Worm (Caenorhabditis elegans) whole organism, L4 larva: ENCODE measurements around the gene tsp-21.
A peak's percentile ranks its signal among the peaks of the same experiment; 100 is the strongest.

Source experiments
- F10B5.3 ChIP-seq: sonication (generic microtip); optimal IDR thresholded peaks from 2 replicates; lab custom pipeline; 2016; ENCODE audit warnings: mild to moderate bottlenecking, missing genetic modification characterization, missing compliant biosample characterization
- F26F4.8 ChIP-seq: fragments of 200-800 bp; sonication (Bioruptor generic); conservative IDR thresholded peaks from 2 replicates; pipeline ENCODE4 v1.3.6; 2022; ENCODE audit warnings: missing genetic modification characterization, missing compliant biosample characterization
- F37D6.2 ChIP-seq: sonication (generic microtip); optimal IDR thresholded peaks from 2 replicates; lab custom pipeline; 2016; ENCODE audit warnings: mild to moderate bottlenecking, missing genetic modification characterization, missing compliant biosample characterization
- T20F7.1 ChIP-seq: fragments of 200-800 bp; sonication (Bioruptor generic); optimal IDR thresholded peaks from 2 replicates; lab custom pipeline; 2018; ENCODE audit warnings: mild to moderate bottlenecking, missing genetic modification characterization, missing compliant biosample characterization
- T26A8.4 ChIP-seq: fragments of 200-800 bp; sonication (Bioruptor generic); IDR thresholded peaks from 2 replicates; pipeline ENCODE4 v1.3.6; 2022; ENCODE audit warnings: missing genetic modification characterization, missing compliant biosample characterization
- attf-4 ChIP-seq: sonication (generic microtip); optimal IDR thresholded peaks from 3 replicates; lab custom pipeline; 2017; ENCODE audit warnings: missing biosample characterization, missing genetic modification characterization
- ceh-20 ChIP-seq: fragments of 200-800 bp; sonication (Bioruptor generic); IDR thresholded peaks from 2 replicates; pipeline ENCODE4 v1.3.6; 2022; ENCODE audit warnings: missing genetic modification reagents, missing genetic modification characterization, missing compliant biosample characterization
- ceh-44 ChIP-seq: fragments of 200-800 bp; sonication (Bioruptor generic); IDR thresholded peaks from 2 replicates; pipeline ENCODE4 v1.3.6; 2022; ENCODE audit warnings: missing genetic modification reagents, missing genetic modification characterization, missing compliant biosample characterization
- ceh-82 ChIP-seq: sonication (generic microtip); optimal IDR thresholded peaks from 2 replicates; lab custom pipeline; 2017; ENCODE audit warnings: missing biosample characterization, missing genetic modification characterization
- cey-2 ChIP-seq: sonication (generic microtip); optimal IDR thresholded peaks from 3 replicates; lab custom pipeline; 2017; ENCODE audit warnings: missing genetic modification characterization, mild to moderate bottlenecking, missing compliant biosample characterization, antibody characterized with exemption, borderline replicate concordance; ENCODE audit not compliant: insufficient read depth
- ctbp-1 ChIP-seq: fragments of 200-800 bp; sonication (Bioruptor generic); IDR thresholded peaks from 2 replicates; pipeline ENCODE4 v1.3.6; 2022; ENCODE audit warnings: missing genetic modification reagents, missing genetic modification characterization, missing compliant biosample characterization
- daf-12 ChIP-seq: fragments of 150-350 bp; optimal IDR thresholded peaks from 2 replicates; lab custom pipeline; 2014; ENCODE audit warnings: missing biosample characterization, missing genetic modification reagents, missing genetic modification characterization
- daf-16 ChIP-seq, 3 experiments: sonication (generic microtip); optimal IDR thresholded peaks; 2 replicates each; lab custom pipeline; 2016 to 2017; ENCODE audit warnings: missing genetic modification characterization in 3 of 3, missing genetic modification reagents in 3 of 3, mild to moderate bottlenecking in 2 of 3, missing compliant biosample characterization in 2 of 3, missing biosample characterization in 1 of 3, moderate library complexity in 1 of 3
- dmd-6 ChIP-seq: fragments of 200-800 bp; sonication (Bioruptor generic); IDR thresholded peaks from 2 replicates; pipeline ENCODE4 v1.3.6; 2022; ENCODE audit warnings: missing genetic modification reagents, missing genetic modification characterization, missing compliant biosample characterization
- dpl-1 ChIP-seq: fragments of 150-350 bp; optimal IDR thresholded peaks from 2 replicates; lab custom pipeline; 2014; ENCODE audit warnings: missing biosample characterization, missing genetic modification reagents, missing genetic modification characterization
- dve-1 ChIP-seq: sonication (generic microtip); optimal IDR thresholded peaks from 2 replicates; lab custom pipeline; 2017; ENCODE audit warnings: antibody characterized with exemption, mild to moderate bottlenecking, missing genetic modification characterization, missing compliant biosample characterization; ENCODE audit not compliant: insufficient read depth
- egl-43 ChIP-seq: fragments of 200-800 bp; sonication (Bioruptor generic); IDR thresholded peaks from 2 replicates; pipeline ENCODE4 v1.3.6; 2022; ENCODE audit warnings: missing genetic modification reagents, missing genetic modification characterization, missing compliant biosample characterization
- hif-1 ChIP-seq, 2 experiments: sonication (generic microtip); optimal IDR thresholded peaks; 2 replicates each; lab custom pipeline; 2016 to 2017; ENCODE audit warnings: missing compliant biosample characterization in 2 of 2, missing genetic modification characterization in 2 of 2, missing genetic modification reagents in 2 of 2, missing genotype in 2 of 2, mild to moderate bottlenecking in 1 of 2
- hlh-11 ChIP-seq: fragments of 200-800 bp; sonication (Bioruptor generic); optimal IDR thresholded peaks from 2 replicates; lab custom pipeline; 2018; ENCODE audit warnings: mild to moderate bottlenecking, missing genetic modification characterization, missing compliant biosample characterization
- hlh-30 ChIP-seq: sonication (generic microtip); optimal IDR thresholded peaks from 2 replicates; lab custom pipeline; 2017; ENCODE audit warnings: antibody characterized with exemption, mild to moderate bottlenecking, missing genetic modification characterization, missing compliant biosample characterization; ENCODE audit not compliant: insufficient read depth
- jun-1 ChIP-seq: fragments of 150-350 bp; optimal IDR thresholded peaks from 2 replicates; lab custom pipeline; 2014; ENCODE audit warnings: missing biosample characterization, missing genetic modification reagents, missing genetic modification characterization
- lin-38 ChIP-seq: fragments of 200-800 bp; sonication (Bioruptor generic); IDR thresholded peaks from 2 replicates; pipeline ENCODE4 v1.3.6; 2022; ENCODE audit warnings: missing genetic modification reagents, missing genetic modification characterization, missing compliant biosample characterization
- lin-39 ChIP-seq: fragments of 150-350 bp; optimal IDR thresholded peaks from 2 replicates; lab custom pipeline; 2014; ENCODE audit warnings: missing biosample characterization, missing genetic modification reagents, missing genetic modification characterization
- madf-5 ChIP-seq, 2 experiments: fragments of 200-800 bp; sonication (Bioruptor generic); IDR thresholded peaks; 2 replicates each; pipeline ENCODE4 v1.3.6; 2022; ENCODE audit warnings: missing compliant biosample characterization in 2 of 2, missing genetic modification characterization in 2 of 2
- madf-9 ChIP-seq: fragments of 200-800 bp; sonication (Bioruptor generic); conservative IDR thresholded peaks from 2 replicates; pipeline ENCODE4 v1.3.6; 2022; ENCODE audit warnings: missing genetic modification reagents, missing genetic modification characterization, missing compliant biosample characterization
- mdt-29 ChIP-seq: fragments of 200-800 bp; sonication (Bioruptor generic); IDR thresholded peaks from 2 replicates; pipeline ENCODE4 v1.3.6; 2022; ENCODE audit warnings: missing genetic modification reagents, missing genetic modification characterization, missing compliant biosample characterization
- mep-1 ChIP-seq: fragments of 150-350 bp; sonication (generic microtip); optimal IDR thresholded peaks from 3 replicates; lab custom pipeline; 2014; ENCODE audit warnings: missing biosample characterization, missing genetic modification characterization
- mxl-2 ChIP-seq: fragments of 200-800 bp; sonication (Bioruptor generic); conservative IDR thresholded peaks from 2 replicates; pipeline ENCODE4 v1.3.6; 2022; ENCODE audit warnings: missing genetic modification reagents, missing genetic modification characterization, missing compliant biosample characterization
- nhr-10 ChIP-seq: fragments of 150-350 bp; optimal IDR thresholded peaks from 2 replicates; lab custom pipeline; 2014; ENCODE audit warnings: missing biosample characterization, missing genetic modification characterization
- nhr-28 ChIP-seq: fragments of 150-350 bp; optimal IDR thresholded peaks from 2 replicates; lab custom pipeline; 2014; ENCODE audit warnings: missing biosample characterization, missing genetic modification characterization
- nhr-77 ChIP-seq: fragments of 150-350 bp; optimal IDR thresholded peaks from 2 replicates; lab custom pipeline; 2014; ENCODE audit warnings: missing biosample characterization, missing genetic modification characterization
- pqm-1 ChIP-seq: sonication (generic microtip); optimal IDR thresholded peaks from 2 replicates; lab custom pipeline; 2017; ENCODE audit warnings: missing biosample characterization, missing genetic modification characterization
- set-16 ChIP-seq: fragments of 200-800 bp; sonication (Bioruptor generic); IDR thresholded peaks from 2 replicates; pipeline ENCODE4 v1.3.6; 2022; ENCODE audit warnings: missing genetic modification reagents, missing genetic modification characterization, missing compliant biosample characterization
- tag-97 ChIP-seq: fragments of 200-800 bp; sonication (Bioruptor generic); IDR thresholded peaks from 2 replicates; pipeline ENCODE4 v1.3.6; 2022; ENCODE audit warnings: missing genetic modification characterization, missing compliant biosample characterization
- unc-62 ChIP-seq, 3 experiments: fragments of 150-350 bp in 1 of 3; sonication (generic microtip); optimal IDR thresholded peaks in 2 of 3; peaks in 1 of 3; 1 replicate in 1 of 3; 2 replicates in 2 of 3; lab custom pipeline; 2014 to 2017; ENCODE audit warnings: missing biosample characterization in 3 of 3, missing genetic modification characterization in 3 of 3, missing genetic modification reagents in 3 of 3, missing genotype in 1 of 3
- zfp-3 ChIP-seq: fragments of 200-800 bp; sonication (Bioruptor generic); conservative IDR thresholded peaks from 2 replicates; pipeline ENCODE4 v1.3.6; 2022; ENCODE audit warnings: missing genetic modification reagents, missing genetic modification characterization, missing compliant biosample characterization
- ztf-7 ChIP-seq: fragments of 150-350 bp; optimal IDR thresholded peaks from 2 replicates; lab custom pipeline; 2014; ENCODE audit warnings: missing biosample characterization, missing genetic modification characterization

tsp-21 gene

ce11 chrX:9931362-9931761, 809 bp upstream of the tsp-21 start, which contains the start of gene nra-3:
nra-3 (minus strand) TSS chrX:9931462.
- TF ChIP-seq F26F4.8 (GFP tag; lab: Robert Waterston, UW) (no peak), madf-9 (GFP tag; lab: Robert Waterston, UW) (no peak), pqm-1 (tag; lab: Kevin White, UChicago) (no peak), attf-4 (tag; lab: Kevin White, UChicago) (no peak), nhr-10 (no peak), tag-97 (GFP tag; lab: Robert Waterston, UW) (0 out of 2 replicates have a peak, but pooled peaks have one; percentile 27), set-16 (GFP tag; lab: Robert Waterston, UW) (0 out of 2 replicates have a peak, but pooled peaks have one; percentile 15), jun-1 (no peak), ceh-44 (GFP tag; lab: Robert Waterston, UW) (no peak), ctbp-1 (GFP tag; lab: Robert Waterston, UW) (0 out of 2 replicates have a peak, but pooled peaks have one; percentile 17)

ce11 chrX:9933291-9934008, 1.3 kb downstream of the tsp-21 start:
- TF ChIP-seq ztf-7 (tag; lab: Kevin White, UChicago) (no peak), ceh-20 (GFP tag; lab: Robert Waterston, UW) (no peak), hif-1 (tag; optimal IDR thresholded peaks at IDR 0.05; lab: Kevin White, UChicago) (no peak), ceh-82 (tag; lab: Kevin White, UChicago) (no peak), F10B5.3 (tag; lab: Kevin White, UChicago) (no peak), egl-43 (no peak), daf-16 (GFP tag; optimal IDR thresholded peaks at IDR 0.05; lab: Kevin White, UChicago) (no peak), daf-16 (tag; optimal IDR thresholded peaks at IDR 0.05; lab: Kevin White, UChicago) (peak; percentile 11), cey-2 (tag; lab: Kevin White, UChicago) (no peak), madf-5 (GFP tag; IDR thresholded peaks at IDR 0.05; lab: Robert Waterston, UW) (no peak), lin-39 (tag; lab: Kevin White, UChicago) (no peak), hlh-30 (peak; percentile 32), F37D6.2 (no peak), unc-62 (GFP tag; optimal IDR thresholded peaks at IDR 0.05 in 1 of 2; lab: Kevin White, UChicago) (peak in 1 of 2 experiments; percentile 65), unc-62 (tag; optimal IDR thresholded peaks at IDR 0.05; lab: Kevin White, UChicago) (no peak), daf-12 (tag; lab: Kevin White, UChicago) (no peak), dmd-6 (no peak), dpl-1 (GFP tag; lab: Kevin White, UChicago) (no peak), zfp-3 (GFP tag; lab: Robert Waterston, UW) (no peak), mxl-2 (no peak), T26A8.4 (GFP tag; lab: Robert Waterston, UW) (no peak), lin-38 (no peak), mdt-29 (no peak)

ce11 chrX:9934009-9934323, 1.8 kb downstream of the tsp-21 start:
- TF ChIP-seq mep-1 (tag; lab: Kevin White, UChicago) (peak; percentile 4), T20F7.1 (GFP tag; lab: Kevin White, UChicago) (no peak), dve-1 (tag; lab: Kevin White, UChicago) (peak; percentile 50), nhr-77 (tag; lab: Kevin White, UChicago) (no peak), nhr-28 (tag; lab: Kevin White, UChicago) (peak; percentile 37), hlh-11 (tag; lab: Kevin White, UChicago) (peak; percentile 19), daf-16 (GFP tag; optimal IDR thresholded peaks at IDR 0.05; lab: Kevin White, UChicago) (no peak), daf-16 (tag; optimal IDR thresholded peaks at IDR 0.05; lab: Kevin White, UChicago) (peak; percentile 44), pqm-1 (tag; lab: Kevin White, UChicago) (peak; percentile 37)
